Worm (Caenorhabditis elegans) whole organism, mixed stage, embryonic: Measurements from ENCODE around the gene W05B10.4.

ENCODE experiments used
- ceh-39 ChIP-seq: fragments of 150-350 bp; optimal IDR thresholded peaks from 2 replicates; lab custom pipeline; 2014; ENCODE audit warnings: missing biosample characterization, missing genetic modification characterization
- ces-1 ChIP-seq: fragments of 150-350 bp; optimal IDR thresholded peaks from 2 replicates; lab custom pipeline; 2014; ENCODE audit warnings: missing biosample characterization, missing genetic modification reagents, missing genetic modification characterization
- mab-5 ChIP-seq: fragments of 150-350 bp; optimal IDR thresholded peaks from 2 replicates; lab custom pipeline; 2014; ENCODE audit warnings: missing biosample characterization, missing genetic modification characterization
- mep-1 ChIP-seq: fragments of 150-350 bp; optimal IDR thresholded peaks from 2 replicates; lab custom pipeline; 2017; ENCODE audit warnings: missing biosample characterization, missing genetic modification reagents, missing genetic modification characterization, inconsistent platforms
- nhr-237 ChIP-seq: fragments of 150-350 bp; optimal IDR thresholded peaks from 2 replicates; lab custom pipeline; 2014; ENCODE audit warnings: missing biosample characterization, missing genetic modification characterization
- nhr-28 ChIP-seq: fragments of 150-350 bp; optimal IDR thresholded peaks from 2 replicates; lab custom pipeline; 2014; ENCODE audit warnings: missing biosample characterization, missing genetic modification characterization
- pha-4 ChIP-seq: fragments of 150-350 bp; optimal IDR thresholded peaks from 2 replicates; lab custom pipeline; 2018; ENCODE audit warnings: missing biosample characterization, missing genetic modification reagents, missing genetic modification characterization
- snpc-4 ChIP-seq: fragments of 150-350 bp; optimal IDR thresholded peaks from 2 replicates; lab custom pipeline; 2014; ENCODE audit warnings: missing biosample characterization, missing genetic modification characterization
- sptf-1 ChIP-seq: sonication (generic microtip); optimal IDR thresholded peaks from 2 replicates; lab custom pipeline; 2017; ENCODE audit warnings: mild to moderate bottlenecking, missing genetic modification characterization, moderate library complexity, missing compliant biosample characterization
- unc-39 ChIP-seq: fragments of 150-350 bp; optimal IDR thresholded peaks from 2 replicates; lab custom pipeline; 2014; ENCODE audit warnings: missing biosample characterization, missing genetic modification characterization
- unc-62 ChIP-seq: fragments of 150-350 bp; optimal IDR thresholded peaks from 2 replicates; lab custom pipeline; 2014; ENCODE audit warnings: missing biosample characterization, missing genetic modification reagents, missing genetic modification characterization
- ztf-11 ChIP-seq: fragments of 150-350 bp; optimal IDR thresholded peaks from 2 replicates; lab custom pipeline; 2014; ENCODE audit warnings: missing biosample characterization, missing genetic modification characterization

ce11 chrV:12714120-12714519 lies 46.1 kb downstream of the W05B10.4 start, which contains the start of gene R11D1.4:
- TF ChIP-seq unc-62 (GFP tag; lab: Kevin White, UChicago) (no peak), ztf-11 (tag; lab: Kevin White, UChicago) (no peak), mep-1 (tag; lab: Kevin White, UChicago) (no peak), unc-39 (tag; lab: Kevin White, UChicago) (no peak), snpc-4 (tag; lab: Kevin White, UChicago) (no peak), nhr-28 (no peak), nhr-237 (tag; lab: Kevin White, UChicago) (no peak), mab-5 (tag; lab: Kevin White, UChicago) (no peak), ces-1 (GFP tag; lab: Kevin White, UChicago) (no peak), pha-4 (tag; lab: Kevin White, UChicago) (no peak), sptf-1 (tag; lab: Kevin White, UChicago) (no peak), ceh-39 (tag; lab: Kevin White, UChicago) (no peak)
